Fruit fly (Drosophila melanogaster) whole organism, embryonic: ENCODE data around the gene dar1.

Experiments
- Aef1 ChIP-seq: fragments of 200-800 bp; sonication (Bioruptor generic); IDR thresholded peaks from 3 replicates; pipeline ENCODE4 v1.3.6; 2022; ENCODE audit warnings: missing biosample characterization, missing genetic modification characterization
- B-H1 ChIP-seq: fragments of 200-800 bp; sonication (Bioruptor generic); IDR thresholded peaks from 3 replicates; pipeline ENCODE4 v1.3.6; 2022; ENCODE audit warnings: missing biosample characterization, missing genetic modification characterization
- CG10543 ChIP-seq: fragments of 200-800 bp; sonication (Bioruptor generic); optimal IDR thresholded peaks from 3 replicates; lab custom pipeline; 2017; ENCODE audit warnings: missing biosample characterization, mild to moderate bottlenecking, missing genetic modification characterization, moderate library complexity
- CG11456 ChIP-seq: fragments of 200-800 bp; sonication (Bioruptor generic); IDR thresholded peaks from 3 replicates; pipeline ENCODE4 v1.3.6; 2022; ENCODE audit warnings: missing biosample characterization, missing genetic modification characterization
- CG11695 ChIP-seq: fragments of 200-800 bp; sonication (Bioruptor generic); IDR thresholded peaks from 3 replicates; pipeline ENCODE4 v1.3.6; 2022; ENCODE audit warnings: missing biosample characterization, missing genetic modification characterization
- CG1233 ChIP-seq: fragments of 200-800 bp; sonication (Bioruptor generic); optimal IDR thresholded peaks from 4 replicates; lab custom pipeline; 2018; ENCODE audit warnings: missing biosample characterization, mild to moderate bottlenecking, missing genetic modification characterization
- CG15514 ChIP-seq: fragments of 200-800 bp; sonication (Bioruptor generic); optimal IDR thresholded peaks from 3 replicates; lab custom pipeline; 2017; ENCODE audit warnings: missing biosample characterization, missing genetic modification characterization, mild to moderate bottlenecking, moderate library complexity, missing genetic modification reagents
- CG16815 ChIP-seq: fragments of 200-800 bp; sonication (Bioruptor generic); optimal IDR thresholded peaks from 3 replicates; lab custom pipeline; 2017; ENCODE audit warnings: missing biosample characterization, mild to moderate bottlenecking, missing genetic modification characterization
- CG3407 ChIP-seq: fragments of 200-800 bp; sonication (Bioruptor generic); optimal IDR thresholded peaks from 2 replicates; lab custom pipeline; 2018; ENCODE audit warnings: missing biosample characterization, mild to moderate bottlenecking, missing genetic modification characterization
- CG4282 ChIP-seq: fragments of 200-800 bp; sonication (Bioruptor generic); optimal IDR thresholded peaks from 2 replicates; lab custom pipeline; 2016; ENCODE audit warnings: missing biosample characterization, missing genetic modification characterization
- CTCF ChIP-seq: fragments of 200-800 bp; sonication (Bioruptor generic); optimal IDR thresholded peaks from 2 replicates; lab custom pipeline; 2017; ENCODE audit warnings: missing biosample characterization, mild to moderate bottlenecking, missing genetic modification characterization, moderate library complexity
- D19A ChIP-seq: fragments of 200-800 bp; optimal IDR thresholded peaks from 3 replicates; lab custom pipeline; 2019; ENCODE audit warnings: missing biosample characterization, mild to moderate bottlenecking, missing genetic modification characterization, moderate library complexity
- Doc2 ChIP-seq: fragments of 200-800 bp; sonication (Bioruptor generic); IDR thresholded peaks from 2 replicates; pipeline ENCODE4 v1.3.6; 2022; ENCODE audit warnings: missing biosample characterization, missing genetic modification characterization
- Ets65A ChIP-seq: fragments of 200-800 bp; sonication (Bioruptor generic); peaks from one replicate; lab custom pipeline; 2016; ENCODE audit warnings: missing biosample characterization, missing genetic modification characterization
- HLH3B ChIP-seq: fragments of 200-800 bp; sonication (Bioruptor generic); IDR thresholded peaks from 2 replicates; pipeline ENCODE4 v1.3.6; 2022; ENCODE audit warnings: missing biosample characterization, missing genetic modification characterization
- HLHmδ ChIP-seq: fragments of 200-800 bp; sonication (Bioruptor generic); optimal IDR thresholded peaks from 2 replicates; lab custom pipeline; 2018; ENCODE audit warnings: missing biosample characterization, mild to moderate bottlenecking, missing genetic modification characterization, moderate library complexity
- Hr78 ChIP-seq, 2 experiments: fragments of 200-800 bp in 1 of 2; fragments of >200 bp in 1 of 2; sonication (Bioruptor generic) in 1 of 2; optimal IDR thresholded peaks; 2 replicates each; lab custom pipeline; 2017 to 2019; ENCODE audit warnings: missing biosample characterization in 2 of 2, missing genetic modification characterization in 2 of 2, mild to moderate bottlenecking in 1 of 2, moderate library complexity in 1 of 2
- Med ChIP-seq: fragments of 200-800 bp; sonication (Bioruptor generic); peaks from one replicate; lab custom pipeline; 2016; ENCODE audit warnings: missing biosample characterization, missing genetic modification characterization, mild to moderate bottlenecking, inconsistent platforms, moderate library complexity
- Sry-δ ChIP-seq: fragments of 200-800 bp; sonication (Bioruptor generic); optimal IDR thresholded peaks from 2 replicates; lab custom pipeline; 2016; ENCODE audit warnings: missing biosample characterization, missing genetic modification characterization
- Tbp ChIP-seq: fragments of >200 bp; optimal IDR thresholded peaks from 2 replicates; lab custom pipeline; 2018; ENCODE audit warnings: missing biosample characterization, missing genetic modification characterization
- abd-A ChIP-seq: fragments of 200-800 bp; sonication (Bioruptor generic); optimal IDR thresholded peaks from 3 replicates; lab custom pipeline; 2019; ENCODE audit warnings: missing biosample characterization, mild to moderate bottlenecking, missing genetic modification characterization, moderate library complexity
- ase ChIP-seq: fragments of 200-800 bp; sonication (Bioruptor generic); IDR thresholded peaks from 3 replicates; pipeline ENCODE4 v1.3.6; 2022; ENCODE audit warnings: missing biosample characterization, missing genetic modification characterization
- bsh ChIP-seq, 2 experiments: fragments of 200-800 bp; sonication (Bioruptor generic); optimal IDR thresholded peaks; 2 replicates each; lab custom pipeline; 2017 to 2018; ENCODE audit warnings: mild to moderate bottlenecking in 2 of 2, missing biosample characterization in 2 of 2, missing genetic modification characterization in 2 of 2, moderate library complexity in 1 of 2
- caup ChIP-seq: fragments of 200-800 bp; sonication (Bioruptor generic); optimal IDR thresholded peaks from 3 replicates; lab custom pipeline; 2017; ENCODE audit warnings: missing biosample characterization, mild to moderate bottlenecking, missing genetic modification characterization, moderate library complexity; ENCODE audit not compliant: severe bottlenecking
- cg ChIP-seq: fragments of 200-800 bp; sonication (Bioruptor generic); optimal IDR thresholded peaks from 3 replicates; lab custom pipeline; 2019; ENCODE audit warnings: missing biosample characterization, mild to moderate bottlenecking, missing genetic modification characterization, moderate library complexity
- chinmo ChIP-seq: fragments of 200-800 bp; sonication (Bioruptor generic); IDR thresholded peaks from 4 replicates; pipeline ENCODE4 v1.3.6; 2022; ENCODE audit warnings: missing biosample characterization, missing genetic modification characterization; ENCODE audit not compliant: partially characterized antibody
- corto ChIP-seq: fragments of 200-800 bp; sonication (Bioruptor generic); optimal IDR thresholded peaks from 2 replicates; lab custom pipeline; 2016; ENCODE audit warnings: missing biosample characterization, mild to moderate bottlenecking, missing genetic modification characterization, moderate library complexity
- fd64A ChIP-seq: fragments of 200-800 bp; sonication (Bioruptor generic); optimal IDR thresholded peaks from 3 replicates; lab custom pipeline; 2018; ENCODE audit warnings: missing biosample characterization, mild to moderate bottlenecking, missing genetic modification characterization
- grau ChIP-seq: fragments of 200-800 bp; optimal IDR thresholded peaks from 3 replicates; lab custom pipeline; 2019; ENCODE audit warnings: missing biosample characterization, mild to moderate bottlenecking, missing genetic modification characterization, moderate library complexity
- insv ChIP-seq, 2 experiments: fragments of 200-800 bp; sonication (Bioruptor generic); optimal IDR thresholded peaks; 3 replicates each; lab custom pipeline; 2016 to 2018; ENCODE audit warnings: missing biosample characterization in 2 of 2, missing genetic modification characterization in 2 of 2
- nom ChIP-seq: fragments of 200-800 bp; sonication (Bioruptor generic); optimal IDR thresholded peaks from 2 replicates; lab custom pipeline; 2017; ENCODE audit warnings: missing biosample characterization, missing genetic modification characterization, mild to moderate bottlenecking, moderate library complexity, missing genetic modification reagents
- oc ChIP-seq: fragments of 200-800 bp; sonication (Bioruptor generic); optimal IDR thresholded peaks from 2 replicates; lab custom pipeline; 2018; ENCODE audit warnings: missing biosample characterization, mild to moderate bottlenecking, missing genetic modification characterization, moderate library complexity
- pros ChIP-seq: fragments of 200-800 bp; sonication (Bioruptor generic); optimal IDR thresholded peaks from 3 replicates; lab custom pipeline; 2019; ENCODE audit warnings: missing biosample characterization, mild to moderate bottlenecking, missing genetic modification characterization, moderate library complexity
- pum ChIP-seq: fragments of 200-800 bp; sonication (Bioruptor generic); optimal IDR thresholded peaks from 2 replicates; lab custom pipeline; 2016; ENCODE audit warnings: missing biosample characterization, missing genetic modification characterization
- row ChIP-seq: fragments of 200-800 bp; sonication (Bioruptor generic); IDR thresholded peaks from 3 replicates; pipeline ENCODE4 v1.3.6; 2022; ENCODE audit warnings: missing biosample characterization, missing genetic modification characterization
- sens ChIP-seq: fragments of 200-800 bp; sonication (Bioruptor generic); peaks from one replicate; lab custom pipeline; 2016; ENCODE audit warnings: missing biosample characterization, missing genetic modification characterization
- slou ChIP-seq: fragments of 200-800 bp; sonication (Bioruptor generic); optimal IDR thresholded peaks from 3 replicates; lab custom pipeline; 2016; ENCODE audit warnings: missing biosample characterization, missing genetic modification characterization
- sr ChIP-seq: fragments of 200-800 bp; sonication (Bioruptor generic); IDR thresholded peaks from 3 replicates; pipeline ENCODE4 v1.3.6; 2022; ENCODE audit warnings: missing biosample characterization, missing genetic modification characterization
- twi ChIP-seq: fragments of 200-800 bp; optimal IDR thresholded peaks from 2 replicates; lab custom pipeline; 2019; ENCODE audit warnings: missing biosample characterization, mild to moderate bottlenecking, missing genetic modification characterization, moderate library complexity
- z ChIP-seq: fragments of 200-800 bp; sonication (Bioruptor generic); IDR thresholded peaks from 3 replicates; pipeline ENCODE4 v1.3.6; 2022; ENCODE audit warnings: missing biosample characterization, missing genetic modification characterization

dar1 gene

DNA sequence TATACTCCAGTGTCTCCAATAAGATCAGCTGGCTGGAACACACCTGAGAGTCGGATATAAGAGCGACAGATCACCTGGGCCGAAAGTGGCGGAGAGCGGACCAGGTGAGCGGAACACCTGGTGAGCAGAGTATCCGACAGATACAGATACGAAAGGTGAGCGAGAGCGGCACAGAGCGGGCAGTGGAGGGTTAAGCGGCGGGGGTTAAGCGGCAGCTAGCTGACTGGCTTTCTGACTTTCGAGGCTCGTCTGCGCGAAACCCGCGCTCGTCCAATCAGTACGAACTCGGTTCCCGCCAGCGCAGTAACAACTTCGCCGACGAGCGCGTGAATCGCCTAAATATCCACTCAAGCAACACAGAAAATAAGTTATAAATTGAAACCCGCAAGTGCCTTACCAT is at the start of gene dar1 (continued):
- TF ChIP-seq oc (tag; lab: Kevin White, UChicago) (peak; percentile 10), z (GFP tag; lab: Robert Waterston, UW) (0 out of 3 replicates have a peak, but pooled peaks have one; percentile 32)

dm6 chr3L:3593558-3593957 is 32.6 kb upstream of the dar1 start:
- TF ChIP-seq Hr78 (GFP tag; optimal IDR thresholded peaks at IDR 0.05; lab: Kevin White, UChicago) (no peak), Tbp (GFP tag; lab: Kevin White, UChicago) (peak; percentile 62), sens (GFP tag; lab: Kevin White, UChicago) (peak; percentile 79), insv (GFP tag; optimal IDR thresholded peaks at IDR 0.05; lab: Kevin White, UChicago) (peak in 1 of 2 experiments; percentile 80), CG15514 (GFP tag; lab: Kevin White, UChicago) (no peak), Ets65A (GFP tag; lab: Kevin White, UChicago) (peak; percentile 22), fd64A (GFP tag; lab: Kevin White, UChicago) (no peak), pros (GFP tag; lab: Kevin White, UChicago) (peak; percentile 67), ase (GFP tag; lab: Robert Waterston, UW) (no peak)

DNA sequence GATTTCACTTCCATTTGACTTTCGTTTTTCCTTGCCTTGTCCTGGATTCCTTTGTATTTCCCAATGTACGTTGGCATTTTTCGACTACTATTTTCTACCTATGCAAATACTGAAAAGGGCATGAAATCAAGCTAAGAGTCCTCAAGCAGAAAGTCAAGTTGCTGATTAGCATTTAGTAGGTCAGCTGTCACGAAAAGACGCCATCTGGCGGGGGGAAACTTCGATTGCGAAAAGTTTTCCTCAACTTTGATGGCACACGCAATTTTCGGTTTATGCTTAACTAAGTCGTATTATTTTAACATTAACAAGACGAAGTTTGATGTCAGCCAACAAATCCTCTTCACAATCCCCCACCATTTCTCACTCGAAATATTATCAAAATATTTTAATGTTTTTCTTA is 29.8 kb upstream of the dar1 start:
- TF ChIP-seq chinmo (GFP tag; lab: Robert Waterston, UW) (no peak), CTCF (GFP tag; lab: Kevin White, UChicago) (peak; percentile 77), Doc2 (GFP tag; lab: Robert Waterston, UW) (no peak), cg (no peak), CG16815 (no peak)
- TF ChIP-seq, all 482 proteins: peak for 1

DNA sequence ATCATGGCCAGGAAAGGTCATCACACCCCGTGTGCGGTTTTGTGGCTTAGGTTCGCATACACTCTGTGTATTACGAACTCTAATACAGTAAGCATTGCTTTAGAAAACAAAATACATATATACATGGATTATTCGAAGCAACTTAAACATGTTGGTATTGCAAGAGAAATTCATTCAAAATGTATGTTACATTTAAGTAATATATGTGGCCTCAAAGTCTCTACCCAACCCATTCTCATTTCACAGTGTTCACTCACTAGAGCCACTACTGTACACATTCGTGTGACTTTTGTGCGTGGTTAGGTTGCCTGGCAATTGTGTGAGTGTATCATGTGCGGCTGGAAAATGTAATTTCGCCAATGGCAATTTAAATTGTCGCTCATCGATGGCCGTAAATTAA is 19.2 kb upstream of the dar1 start:
- TF ChIP-seq row (GFP tag; lab: Robert Waterston, UW) (peak; percentile 29; the same call in 1 of the 3 replicates), sr (GFP tag; lab: Robert Waterston, UW) (no peak), abd-A (tag; lab: Kevin White, UChicago) (no peak), nom (GFP tag; lab: Kevin White, UChicago) (no peak), corto (GFP tag; lab: Kevin White, UChicago) (no peak), bsh (GFP tag; optimal IDR thresholded peaks at IDR 0.05; lab: Kevin White, UChicago) (no peak), CG11695 (GFP tag; lab: Robert Waterston, UW) (no peak), D19A (no peak), B-H1 (GFP tag; lab: Robert Waterston, UW) (no peak), HLHmδ (GFP tag; lab: Kevin White, UChicago) (no peak), CG1233 (GFP tag; lab: Kevin White, UChicago) (no peak), chinmo (GFP tag; lab: Robert Waterston, UW) (no peak), Med (GFP tag; lab: Kevin White, UChicago) (peak; percentile 63), CG4282 (GFP tag; lab: Kevin White, UChicago) (no peak), HLH3B (0 out of 2 replicates have a peak, but pooled peaks have one; percentile 20), Aef1 (no peak), CG11456 (GFP tag; lab: Robert Waterston, UW) (0 out of 3 replicates have a peak, but pooled peaks have one; percentile 32), CG3407 (GFP tag; lab: Kevin White, UChicago) (no peak), CG10543 (GFP tag; lab: Kevin White, UChicago) (no peak), twi (tag; lab: Kevin White, UChicago) (no peak), pum (no peak), Sry-δ (GFP tag; lab: Kevin White, UChicago) (no peak), grau (peak; percentile 43), CG16815 (no peak), caup (GFP tag; lab: Kevin White, UChicago) (no peak), slou (GFP tag; lab: Kevin White, UChicago) (no peak)
- TF ChIP-seq, all 482 proteins: peak for 5
